Worm (Caenorhabditis elegans): ENCODE measurements around the gene dpy-9.

ce11 chrIV:257095-257494 lies 1.9 kb downstream of the dpy-9 start, which contains the start of gene R02D3.8:
- TF ChIP-seq B0336.3 (GFP tag; IDR thresholded peaks at IDR 0.05) (no peak), ztf-3 (GFP tag; optimal IDR thresholded peaks at IDR 0.05) (no peak), tlf-1 (GFP tag; optimal IDR thresholded peaks at IDR 0.05) (no peak), lag-1 (GFP tag; IDR thresholded peaks at IDR 0.05) (no peak), hrde-1 (tag; optimal IDR thresholded peaks at IDR 0.05; ENCODE audit: borderline replicate concordance) (no peak), unc-62 (GFP tag; optimal IDR thresholded peaks at IDR 0.05) (no peak), xnd-1 (tag; optimal IDR thresholded peaks at IDR 0.05) (no peak)

Measured in whole organism, young adult.